Worm (Caenorhabditis elegans): Measurements from ENCODE around the gene F17C11.12.

F17C11.12 gene

DNA sequence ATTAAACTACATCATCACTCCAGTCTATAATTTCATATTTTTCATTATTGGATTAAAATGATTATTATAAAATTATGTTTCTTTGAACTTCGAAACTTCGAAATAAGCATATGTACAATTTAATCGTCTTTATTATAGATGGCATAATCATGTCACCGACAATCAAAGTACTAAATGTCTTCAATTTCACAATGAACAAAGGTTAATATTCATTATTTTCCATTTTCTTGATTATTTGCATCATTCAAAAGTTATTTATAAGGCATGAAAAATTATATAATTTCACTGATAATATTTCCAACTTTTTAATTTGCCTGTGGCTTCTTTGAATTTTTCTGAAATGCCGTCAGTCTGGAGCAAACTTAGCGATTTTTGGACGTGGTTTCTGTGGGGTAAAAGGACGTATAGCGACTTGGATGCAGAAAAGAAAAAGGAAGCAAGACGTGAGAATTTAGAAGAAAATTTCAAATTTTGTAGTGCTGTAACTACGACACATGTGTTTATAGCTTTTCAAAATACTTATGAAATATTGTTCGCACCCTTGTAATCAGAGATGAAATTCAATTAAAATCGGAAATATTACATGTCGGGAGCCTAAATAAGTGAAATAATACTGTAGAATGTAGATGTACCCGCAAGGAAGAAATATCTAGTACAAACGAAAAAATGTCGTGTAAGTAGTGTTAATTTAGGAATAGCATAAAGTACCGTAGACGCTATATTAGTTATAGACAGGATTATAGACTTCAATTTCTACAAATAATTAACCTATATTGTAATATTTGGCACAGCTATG is 19.2 kb upstream of the F17C11.12 start, which contains the start of gene F17C11.13 (continued):
- no peak for TF ChIP-seq ztf-7 (tag; optimal IDR thresholded peaks at IDR 0.05)
- no peak for TF ChIP-seq hmg-1.1 (GFP tag; IDR thresholded peaks at IDR 0.05)
- TF ChIP-seq lin-29 (GFP tag; IDR thresholded peaks at IDR 0.05), result no peak
- TF ChIP-seq lin-38 (GFP tag; IDR thresholded peaks at IDR 0.05), result no peak
- no peak for TF ChIP-seq mxl-3 (GFP tag; optimal IDR thresholded peaks at IDR 0.05)
- peak; percentile 39 for TF ChIP-seq nhr-77 (tag; optimal IDR thresholded peaks at IDR 0.05)
- no peak for TF ChIP-seq spr-1 (tag; optimal IDR thresholded peaks at IDR 0.05)
- TF ChIP-seq nhr-41 (GFP tag; IDR thresholded peaks at IDR 0.05), result no peak
- peak; percentile 23; the same call in 1 of the 2 replicates for TF ChIP-seq dmd-6 (GFP tag; IDR thresholded peaks at IDR 0.05)
- no peak for TF ChIP-seq T26A8.4 (GFP tag; IDR thresholded peaks at IDR 0.05)
- no peak for TF ChIP-seq tra-1 (GFP tag; IDR thresholded peaks at IDR 0.05)
- no peak for TF ChIP-seq sdz-12 (GFP tag; optimal IDR thresholded peaks at IDR 0.05)
- no peak for TF ChIP-seq attf-4 (tag; optimal IDR thresholded peaks at IDR 0.05)
- TF ChIP-seq aha-1 (tag), result peak; percentile 98
- TF ChIP-seq tag-97 (GFP tag; IDR thresholded peaks at IDR 0.05), result no peak
- TF ChIP-seq rbr-2 (tag; optimal IDR thresholded peaks at IDR 0.05), result no peak
- TF ChIP-seq dve-1 (tag; optimal IDR thresholded peaks at IDR 0.05; ENCODE audit: insufficient read depth), result peak; percentile 36
- TF ChIP-seq lim-7 (GFP tag; IDR thresholded peaks at IDR 0.05), result no peak
- TF ChIP-seq nhr-25 (tag; optimal IDR thresholded peaks at IDR 0.05; ENCODE audit: borderline replicate concordance, insufficient read depth), result no peak
- TF ChIP-seq lin-15B (tag; optimal IDR thresholded peaks at IDR 0.05), result no peak
- no peak for TF ChIP-seq mxl-2 (GFP tag; conservative IDR thresholded peaks at IDR 0.05)
- TF ChIP-seq spr-3 (GFP tag; optimal IDR thresholded peaks at IDR 0.05), result no peak
- no peak for TF ChIP-seq zip-11 (GFP tag; IDR thresholded peaks at IDR 0.05)
- TF ChIP-seq daf-16 (GFP tag; optimal IDR thresholded peaks at IDR 0.05), result no peak
- peak; percentile 17 for TF ChIP-seq daf-16 (tag; optimal IDR thresholded peaks at IDR 0.05)
- peak; percentile 8 for TF ChIP-seq hlh-11 (tag; optimal IDR thresholded peaks at IDR 0.05)

DNA sequence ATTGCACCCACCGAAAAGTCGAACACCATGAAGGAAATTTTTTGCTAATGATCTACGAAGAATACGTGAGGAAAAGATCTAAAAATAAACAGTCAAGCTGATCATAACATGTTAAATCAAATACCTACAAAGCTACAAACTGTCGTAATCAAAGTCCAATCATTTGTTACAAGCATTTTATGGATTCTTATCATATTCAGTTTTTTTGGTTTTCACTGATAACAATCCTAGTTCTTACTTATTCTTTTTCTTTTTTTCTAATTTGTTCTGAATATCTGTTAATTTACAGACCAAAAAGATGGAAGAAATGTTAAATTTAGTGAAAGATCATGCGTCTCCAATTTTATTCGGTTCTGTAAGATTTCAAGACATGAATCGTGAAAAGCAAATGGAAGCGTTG is 18.1 kb upstream of the F17C11.12 start, which contains the start of gene F17C11.6:
Gene F17C11.6 (plus strand): TSS at position 290 of the 400 bp plus-strand sequence.
- peak; percentile 7 for TF ChIP-seq dve-1 (tag; optimal IDR thresholded peaks at IDR 0.05; ENCODE audit: insufficient read depth)
- TF ChIP-seq R02D3.7 (tag; optimal IDR thresholded peaks at IDR 0.05), result no peak
- no peak for TF ChIP-seq F37D6.2 (tag; optimal IDR thresholded peaks at IDR 0.05)
- TF ChIP-seq lin-39 (tag; optimal IDR thresholded peaks at IDR 0.05), result no peak
- no peak for TF ChIP-seq mdt-29 (GFP tag; IDR thresholded peaks at IDR 0.05)
- no peak for TF ChIP-seq duxl-1 (tag; optimal IDR thresholded peaks at IDR 0.05; ENCODE audit: poor library complexity)
- TF ChIP-seq nhr-6 (tag; optimal IDR thresholded peaks at IDR 0.05), result no peak
- TF ChIP-seq Y5F2A.4 (GFP tag; optimal IDR thresholded peaks at IDR 0.05), result no peak
- TF ChIP-seq F49E8.2 (tag; optimal IDR thresholded peaks at IDR 0.05; ENCODE audit: borderline replicate concordance), result no peak
- no peak for TF ChIP-seq ceh-62 (tag; optimal IDR thresholded peaks at IDR 0.05)
- TF ChIP-seq lir-3 (tag; optimal IDR thresholded peaks at IDR 0.05), result no peak
- TF ChIP-seq nhr-111 (GFP tag; optimal IDR thresholded peaks at IDR 0.05), result no peak
- TF ChIP-seq ZK546.5 (tag; optimal IDR thresholded peaks at IDR 0.05), result no peak
- TF ChIP-seq daf-16 (GFP tag; optimal IDR thresholded peaks at IDR 0.05), result no peak
- peak; percentile 27 for TF ChIP-seq daf-16 (tag; optimal IDR thresholded peaks at IDR 0.05)
- no peak for TF ChIP-seq hif-1 (tag; optimal IDR thresholded peaks at IDR 0.05)

Data from whole organism, L4 larva.